Fruit fly (Drosophila melanogaster) whole organism, embryonic: ENCODE measurements around the gene BRWD3.

ENCODE experiments used
- CG1233 ChIP-seq: fragments of 200-800 bp; sonication (Bioruptor generic); optimal IDR thresholded peaks from 4 replicates; lab custom pipeline; 2018; ENCODE audit warnings: missing biosample characterization, mild to moderate bottlenecking, missing genetic modification characterization
- CG2202 ChIP-seq: fragments of 200-800 bp; sonication (Bioruptor generic); optimal IDR thresholded peaks from 2 replicates; lab custom pipeline; 2018; ENCODE audit warnings: missing biosample characterization, mild to moderate bottlenecking, missing genetic modification characterization
- CG7372 ChIP-seq: fragments of 200-800 bp; sonication (Bioruptor generic); IDR thresholded peaks from 2 replicates; pipeline ENCODE4 v1.3.6; 2022; ENCODE audit warnings: missing biosample characterization, missing genetic modification characterization
- Dp ChIP-seq: fragments of 200-800 bp; sonication (Bioruptor generic); optimal IDR thresholded peaks from 2 replicates; lab custom pipeline; 2018; ENCODE audit warnings: missing biosample characterization, mild to moderate bottlenecking, missing genetic modification characterization, moderate library complexity
- Lpt ChIP-seq: fragments of >200 bp; optimal IDR thresholded peaks from 2 replicates; lab custom pipeline; 2018; ENCODE audit warnings: missing biosample characterization, missing genetic modification characterization
- Max ChIP-seq: fragments of 200-800 bp; sonication (Bioruptor generic); optimal IDR thresholded peaks from 2 replicates; lab custom pipeline; 2016; ENCODE audit warnings: missing biosample characterization, mild to moderate bottlenecking, missing genetic modification characterization
- NC2β ChIP-seq: fragments of 200-800 bp; sonication (Bioruptor generic); optimal IDR thresholded peaks from 2 replicates; lab custom pipeline; 2016; ENCODE audit warnings: missing biosample characterization, missing genetic modification characterization
- danr ChIP-seq: fragments of 200-800 bp; sonication (Bioruptor generic); IDR thresholded peaks from 2 replicates; pipeline ENCODE4 v1.3.6; 2022; ENCODE audit warnings: missing biosample characterization, missing genetic modification characterization
- esg ChIP-seq: fragments of 200-800 bp; sonication (Bioruptor generic); conservative IDR thresholded peaks from 2 replicates; pipeline ENCODE4 v1.3.6; 2022; ENCODE audit warnings: missing biosample characterization, missing genetic modification characterization

dm6 chr3R:24319083-24319381 is 232 bp downstream of the BRWD3 start:
- TF ChIP-seq CG7372 (GFP tag; lab: Robert Waterston, UW) (no peak), esg (GFP tag; lab: Robert Waterston, UW) (no peak), CG1233 (GFP tag; lab: Kevin White, UChicago) (no peak), Lpt (GFP tag; lab: Kevin White, UChicago) (no peak), Dp (GFP tag; lab: Kevin White, UChicago) (no peak), danr (GFP tag; lab: Robert Waterston, UW) (no peak), NC2β (no peak), CG2202 (tag; lab: Kevin White, UChicago) (no peak), Max (GFP tag; lab: Kevin White, UChicago) (no peak)
